Fruit fly (Drosophila melanogaster): Measurements from ENCODE around the gene gskt.

Gene gskt

DNA sequence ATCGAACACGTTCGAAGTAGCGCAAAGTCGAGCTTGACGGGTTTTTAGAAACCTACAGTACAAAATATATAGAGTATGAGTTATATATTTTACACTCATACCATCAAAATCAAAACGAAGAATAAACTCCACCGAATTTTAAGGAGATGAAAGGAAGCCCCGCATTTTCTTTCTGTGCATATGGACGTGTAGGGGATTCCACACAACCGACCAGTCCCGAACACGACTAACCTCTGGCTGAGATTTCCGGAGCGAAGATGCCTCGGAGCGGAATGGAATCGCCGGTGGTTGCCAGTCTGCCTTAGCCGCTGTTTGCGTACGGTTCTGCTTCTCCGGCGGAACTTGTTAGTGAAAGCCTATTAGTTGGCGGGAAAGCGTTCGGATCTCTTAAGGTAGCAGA is 11.9 kb downstream of the gskt start (continued):
- peak; percentile 88 for TF ChIP-seq sug (tag; optimal IDR thresholded peaks at IDR 0.05)
- TF ChIP-seq hth (optimal IDR thresholded peaks at IDR 0.05): no peak
- peak; percentile 87 for TF ChIP-seq psq (GFP tag; optimal IDR thresholded peaks at IDR 0.05)
- TF ChIP-seq Elba2 (GFP tag; optimal IDR thresholded peaks at IDR 0.05): peak; percentile 43
- peak; percentile 34 for TF ChIP-seq kni (GFP tag; optimal IDR thresholded peaks at IDR 0.05)
- TF ChIP-seq gsb-n (tag; optimal IDR thresholded peaks at IDR 0.05): peak; percentile 97
- no peak for TF ChIP-seq br (optimal IDR thresholded peaks at IDR 0.05)
- peak; percentile 98 for TF ChIP-seq ase (GFP tag; IDR thresholded peaks at IDR 0.05)
- TF ChIP-seq CrebB (tag; optimal IDR thresholded peaks at IDR 0.05): peak; percentile 94
- peak; percentile 97 for TF ChIP-seq CG11093 (GFP tag; IDR thresholded peaks at IDR 0.05)
- peak; percentile 97 for TF ChIP-seq esg (GFP tag; conservative IDR thresholded peaks at IDR 0.05)
- peak; percentile 57 for TF ChIP-seq ac (GFP tag; optimal IDR thresholded peaks at IDR 0.05)
- no peak for TF ChIP-seq Opbp (GFP tag; IDR thresholded peaks at IDR 0.05; ENCODE audit: partially characterized antibody)
- TF ChIP-seq Kr (GFP tag; optimal IDR thresholded peaks at IDR 0.05): no peak
- TF ChIP-seq Ssrp (tag; optimal IDR thresholded peaks at IDR 0.05): peak; percentile 96
- peak; percentile 90 for TF ChIP-seq CG10959 (GFP tag; IDR thresholded peaks at IDR 0.05)
- peak; percentile 96 for TF ChIP-seq HLH3B (GFP tag; IDR thresholded peaks at IDR 0.05)
- TF ChIP-seq Meics (GFP tag; optimal IDR thresholded peaks at IDR 0.05): peak; percentile 97
- no peak for TF ChIP-seq prd (optimal IDR thresholded peaks at IDR 0.05)
- TF ChIP-seq prd (GFP tag; IDR thresholded peaks at IDR 0.05): peak; percentile 99
- TF ChIP-seq CG12942 (GFP tag; optimal IDR thresholded peaks at IDR 0.05): peak; percentile 96
- peak; percentile 97 for TF ChIP-seq CG32772 (GFP tag; IDR thresholded peaks at IDR 0.05)
- peak; percentile 98 for TF ChIP-seq NFAT (GFP tag; IDR thresholded peaks at IDR 0.05)
- no peak for TF ChIP-seq CG34224 (GFP tag; IDR thresholded peaks at IDR 0.05; ENCODE audit: partially characterized antibody)
- peak; percentile 12 for TF ChIP-seq BEAF-32 (GFP tag; optimal IDR thresholded peaks at IDR 0.05)
- TF ChIP-seq jigr1 (GFP tag; IDR thresholded peaks at IDR 0.05): peak; percentile 96
- peak; percentile 98 for TF ChIP-seq Oli (tag; optimal IDR thresholded peaks at IDR 0.05)
- TF ChIP-seq ham (GFP tag; IDR thresholded peaks at IDR 0.05): peak; percentile 96
- peak; percentile 77 for TF ChIP-seq CG7928 (GFP tag; optimal IDR thresholded peaks at IDR 0.05)
- TF ChIP-seq CG4617 (GFP tag; optimal IDR thresholded peaks at IDR 0.05; ENCODE audit: borderline replicate concordance): peak; percentile 90
- peak; percentile 97 for TF ChIP-seq Mrtf (GFP tag; IDR thresholded peaks at IDR 0.05)
- TF ChIP-seq CG10209 (GFP tag; optimal IDR thresholded peaks at IDR 0.05): peak; percentile 97
- peak; percentile 96 for TF ChIP-seq CG18262 (tag; optimal IDR thresholded peaks at IDR 0.05)
- TF ChIP-seq Scr (GFP tag; IDR thresholded peaks at IDR 0.05; ENCODE audit: partially characterized antibody): no peak
- peak; percentile 79 for TF ChIP-seq CG4328 (GFP tag; optimal IDR thresholded peaks at IDR 0.05)
- TF ChIP-seq unpg (GFP tag; optimal IDR thresholded peaks at IDR 0.05): peak; percentile 99
- peak; percentile 87 for TF ChIP-seq CG14710 (tag; optimal IDR thresholded peaks at IDR 0.05)
- TF ChIP-seq CG16863 (GFP tag; optimal IDR thresholded peaks at IDR 0.05): peak; percentile 97
- TF ChIP-seq CG1647 (GFP tag; optimal IDR thresholded peaks at IDR 0.05): peak; percentile 96
- TF ChIP-seq chn (GFP tag; optimal IDR thresholded peaks at IDR 0.05): peak; percentile 97
- TF ChIP-seq Deaf1 (tag; optimal IDR thresholded peaks at IDR 0.05): peak; percentile 86
- peak; percentile 98 for TF ChIP-seq CG12659 (GFP tag; optimal IDR thresholded peaks at IDR 0.05)
- TF ChIP-seq Sox102F (GFP tag; optimal IDR thresholded peaks at IDR 0.05): peak; percentile 97
- TF ChIP-seq grn (GFP tag; optimal IDR thresholded peaks at IDR 0.05): peak; percentile 70
- TF ChIP-seq fru (optimal IDR thresholded peaks at IDR 0.05): no peak
- TF ChIP-seq ems (GFP tag; optimal IDR thresholded peaks at IDR 0.05): peak; percentile 99
- peak; percentile 97 for TF ChIP-seq bab2 (GFP tag; optimal IDR thresholded peaks at IDR 0.05)
- peak; percentile 97 for TF ChIP-seq CoRest (tag; optimal IDR thresholded peaks at IDR 0.05)
- peak; percentile 94 for TF ChIP-seq CG15601 (tag; optimal IDR thresholded peaks at IDR 0.05)
- peak; percentile 90 for TF ChIP-seq CG11723 (GFP tag; optimal IDR thresholded peaks at IDR 0.05)
- peak; percentile 99 for TF ChIP-seq CG2120 (GFP tag; optimal IDR thresholded peaks at IDR 0.05)
- TF ChIP-seq zen (tag; optimal IDR thresholded peaks at IDR 0.05): peak; percentile 91
